Worm (Caenorhabditis elegans) whole organism, young adult: Measurements from ENCODE around the gene K07E8.7.
"Not testable (repeated sequence)": the region's sequence is repeated elsewhere in the genome, so short reads cannot be mapped to it uniquely, and the experiment has no call there.

Experiments used
- F22D6.2 ChIP-seq: sonication (generic microtip); optimal IDR thresholded peaks from 2 replicates; lab custom pipeline; 2016; ENCODE audit warnings: mild to moderate bottlenecking, missing genetic modification characterization, missing compliant biosample characterization
- F39B2.1 ChIP-seq: fragments of 200-800 bp; sonication (Bioruptor generic); IDR thresholded peaks from 2 replicates; pipeline ENCODE4 v1.3.6; 2022; ENCODE audit warnings: missing genetic modification reagents, missing genetic modification characterization, missing compliant biosample characterization
- K12H6.12 ChIP-seq: fragments of 200-800 bp; sonication (Bioruptor generic); optimal IDR thresholded peaks from 2 replicates; lab custom pipeline; 2018; ENCODE audit warnings: mild to moderate bottlenecking, missing genetic modification characterization, missing compliant biosample characterization
- T07F8.4 ChIP-seq: sonication (generic microtip); optimal IDR thresholded peaks from 2 replicates; lab custom pipeline; 2016; ENCODE audit warnings: mild to moderate bottlenecking, missing genetic modification characterization, moderate library complexity, missing compliant biosample characterization
- Y53G8AR.9 ChIP-seq: fragments of 200-800 bp; sonication (Bioruptor generic); conservative IDR thresholded peaks from 2 replicates; pipeline ENCODE4 v1.3.6; 2022; ENCODE audit warnings: missing genetic modification reagents, missing genetic modification characterization, missing compliant biosample characterization
- Y79H2A.3 ChIP-seq: fragments of 200-800 bp; sonication (Bioruptor generic); conservative IDR thresholded peaks from 2 replicates; pipeline ENCODE4 v1.3.6; 2022; ENCODE audit warnings: missing genetic modification reagents, missing genetic modification characterization, missing compliant biosample characterization
- akir-1 ChIP-seq: fragments of 200-800 bp; sonication (Bioruptor generic); optimal IDR thresholded peaks from 2 replicates; lab custom pipeline; 2018; ENCODE audit warnings: mild to moderate bottlenecking, missing genetic modification characterization, moderate library complexity, missing compliant biosample characterization
- atf-7 ChIP-seq: sonication (generic microtip); optimal IDR thresholded peaks from 2 replicates; lab custom pipeline; 2017; ENCODE audit warnings: mild to moderate bottlenecking, missing genetic modification characterization, missing compliant biosample characterization
- bed-2 ChIP-seq: fragments of 200-800 bp; sonication (Bioruptor generic); IDR thresholded peaks from 2 replicates; pipeline ENCODE4 v1.3.6; 2022; ENCODE audit warnings: missing genetic modification reagents, missing genetic modification characterization, missing compliant biosample characterization
- cebp-2 ChIP-seq: fragments of 200-800 bp; sonication (Bioruptor generic); IDR thresholded peaks from 2 replicates; pipeline ENCODE4 v1.3.6; 2022; ENCODE audit warnings: missing genetic modification characterization, missing compliant biosample characterization
- ceh-40 ChIP-seq: fragments of 200-800 bp; sonication (Bioruptor generic); IDR thresholded peaks from 2 replicates; pipeline ENCODE4 v1.3.6; 2022; ENCODE audit warnings: missing genetic modification characterization, missing compliant biosample characterization
- ceh-79 ChIP-seq: sonication (generic microtip); optimal IDR thresholded peaks from 2 replicates; lab custom pipeline; 2017; ENCODE audit warnings: mild to moderate bottlenecking, missing genetic modification characterization, missing compliant biosample characterization
- ceh-91 ChIP-seq: fragments of 200-800 bp; sonication (Bioruptor generic); IDR thresholded peaks from 2 replicates; pipeline ENCODE4 v1.3.6; 2022; ENCODE audit warnings: missing genetic modification reagents, missing genetic modification characterization, missing compliant biosample characterization
- dpff-1 ChIP-seq: sonication (generic microtip); optimal IDR thresholded peaks from 2 replicates; lab custom pipeline; 2017; ENCODE audit warnings: mild to moderate bottlenecking, missing genetic modification characterization, missing compliant biosample characterization
- dpl-1 ChIP-seq: fragments of 150-350 bp; optimal IDR thresholded peaks from 2 replicates; lab custom pipeline; 2014; ENCODE audit warnings: missing biosample characterization, missing genetic modification reagents, missing genetic modification characterization
- efl-1 ChIP-seq: fragments of 150-350 bp; optimal IDR thresholded peaks from 2 replicates; lab custom pipeline; 2014; ENCODE audit warnings: missing biosample characterization, missing genetic modification reagents, missing genetic modification characterization
- egrh-3 ChIP-seq: fragments of 200-800 bp; sonication (Bioruptor generic); IDR thresholded peaks from 2 replicates; pipeline ENCODE4 v1.3.6; 2022; ENCODE audit warnings: missing genetic modification reagents, missing genetic modification characterization, missing compliant biosample characterization
- hlh-26 ChIP-seq: fragments of 200-800 bp; sonication (Bioruptor generic); conservative IDR thresholded peaks from 2 replicates; pipeline ENCODE4 v1.3.6; 2022; ENCODE audit warnings: missing genetic modification reagents, missing genetic modification characterization, missing compliant biosample characterization
- hmg-1.2 ChIP-seq: fragments of 200-800 bp; sonication (Bioruptor generic); IDR thresholded peaks from 2 replicates; pipeline ENCODE4 v1.3.6; 2022; ENCODE audit warnings: missing genetic modification reagents, missing genetic modification characterization, missing compliant biosample characterization
- lin-35 ChIP-seq, 3 experiments: fragments of 150-350 bp in 2 of 3; sonication (generic microtip) in 1 of 3; optimal IDR thresholded peaks; 2 replicates each; lab custom pipeline; 2014 to 2018; ENCODE audit warnings: missing biosample characterization in 3 of 3, missing genetic modification characterization in 3 of 3, missing genetic modification reagents in 3 of 3
- lin-40 ChIP-seq: sonication (generic microtip); optimal IDR thresholded peaks from 2 replicates; lab custom pipeline; 2016; ENCODE audit warnings: missing genetic modification characterization, mild to moderate bottlenecking, missing compliant biosample characterization, missing genotype, missing genetic modification reagents
- madf-10 ChIP-seq: sonication (generic microtip); optimal IDR thresholded peaks from 2 replicates; lab custom pipeline; 2016; ENCODE audit warnings: mild to moderate bottlenecking, missing genetic modification characterization, missing compliant biosample characterization
- madf-3 ChIP-seq: fragments of 200-800 bp; sonication (Bioruptor generic); IDR thresholded peaks from 2 replicates; pipeline ENCODE4 v1.3.6; 2022; ENCODE audit warnings: missing genetic modification reagents, missing genetic modification characterization, missing compliant biosample characterization
- madf-8 ChIP-seq: fragments of 200-800 bp; sonication (Bioruptor generic); conservative IDR thresholded peaks from 2 replicates; pipeline ENCODE4 v1.3.6; 2022; ENCODE audit warnings: missing genetic modification reagents, missing genetic modification characterization, missing compliant biosample characterization
- mxl-1 ChIP-seq: sonication (generic microtip); optimal IDR thresholded peaks from 2 replicates; lab custom pipeline; 2016; ENCODE audit warnings: missing genetic modification characterization, missing compliant biosample characterization
- nhr-90 ChIP-seq: sonication (generic microtip); optimal IDR thresholded peaks from 2 replicates; lab custom pipeline; 2016; ENCODE audit warnings: missing genotype, mild to moderate bottlenecking, missing genetic modification characterization, missing compliant biosample characterization
- rcor-1 ChIP-seq: fragments of 200-800 bp; sonication (Bioruptor generic); IDR thresholded peaks from 2 replicates; pipeline ENCODE4 v1.3.6; 2022; ENCODE audit warnings: missing genetic modification reagents, missing genetic modification characterization, missing compliant biosample characterization
- snpc-3.4 ChIP-seq: sonication (generic microtip); optimal IDR thresholded peaks from 2 replicates; lab custom pipeline; 2017; ENCODE audit warnings: missing genetic modification characterization, mild to moderate bottlenecking, missing compliant biosample characterization, antibody characterized with exemption, moderate library complexity, missing genotype, missing genetic modification reagents
- snpc-4 ChIP-seq, 5 experiments: fragments of 150-350 bp in 1 of 5; sonication (generic microtip) in 4 of 5; optimal IDR thresholded peaks; 2 replicates each; lab custom pipeline; 2014 to 2018; ENCODE audit warnings: missing genetic modification characterization in 5 of 5, missing biosample characterization in 3 of 5, antibody characterized with exemption in 2 of 5, mild to moderate bottlenecking in 2 of 5, missing compliant biosample characterization in 2 of 5, missing genotype in 2 of 5, moderate library complexity in 2 of 5, missing genetic modification reagents in 1 of 5
- sptf-2 ChIP-seq: fragments of 200-800 bp; sonication (Bioruptor generic); optimal IDR thresholded peaks from 2 replicates; lab custom pipeline; 2018; ENCODE audit warnings: mild to moderate bottlenecking, missing genetic modification characterization, missing compliant biosample characterization
- tlf-1 ChIP-seq: fragments of 200-800 bp; sonication (Bioruptor generic); optimal IDR thresholded peaks from 2 replicates; lab custom pipeline; 2018; ENCODE audit warnings: mild to moderate bottlenecking, missing genetic modification characterization, missing compliant biosample characterization
- ztf-26 ChIP-seq: sonication (generic microtip); optimal IDR thresholded peaks from 2 replicates; lab custom pipeline; 2017; ENCODE audit warnings: missing genetic modification characterization, missing compliant biosample characterization
- ztf-28 ChIP-seq: fragments of 200-800 bp; sonication (Bioruptor generic); IDR thresholded peaks from 2 replicates; pipeline ENCODE4 v1.3.6; 2022; ENCODE audit warnings: missing genetic modification reagents, missing genetic modification characterization, missing compliant biosample characterization
- ztf-6 ChIP-seq: fragments of 200-800 bp; sonication (Bioruptor generic); IDR thresholded peaks from 2 replicates; pipeline ENCODE4 v1.3.6; 2022; ENCODE audit warnings: missing genetic modification reagents, missing genetic modification characterization, missing compliant biosample characterization

The K07E8.7 gene

ce11 chrII:602969-603368, 47.2 kb downstream of the K07E8.7 start (continued):
- TF ChIP-seq dpl-1 (no peak), ceh-40 (no peak), mxl-1 (no peak), bed-2 (GFP tag; lab: Robert Waterston, UW) (no peak), egrh-3 (no peak), lin-40 (tag; lab: Kevin White, UChicago) (peak; percentile 7), efl-1 (GFP tag; lab: Kevin White, UChicago) (no peak), F22D6.2 (tag; lab: Kevin White, UChicago) (no peak), dpff-1 (no peak), snpc-3.4 (tag; lab: Kevin White, UChicago) (no peak), atf-7 (no peak), snpc-4 (GFP tag; optimal IDR thresholded peaks at IDR 0.05; lab: Kevin White, UChicago) (no peak), snpc-4 (tag; optimal IDR thresholded peaks at IDR 0.05; lab: Kevin White, UChicago) (peak in 1 of 4 experiments; percentile 23), cebp-2 (GFP tag; lab: Robert Waterston, UW) (no peak)

- no peak for TF ChIP-seq rcor-1 (GFP tag; lab: Robert Waterston, UW)
- TF ChIP-seq Y53G8AR.9 (GFP tag; lab: Robert Waterston, UW): no peak
- TF ChIP-seq lin-40 (tag; lab: Kevin White, UChicago): no peak
- TF ChIP-seq ceh-79 (tag; lab: Kevin White, UChicago): no peak
- TF ChIP-seq madf-3 (GFP tag; lab: Robert Waterston, UW): no peak
- TF ChIP-seq madf-8 (GFP tag; lab: Robert Waterston, UW): no peak
- no peak for TF ChIP-seq ceh-91 (GFP tag; lab: Robert Waterston, UW)
- TF ChIP-seq tlf-1: no peak
- no peak for TF ChIP-seq akir-1 (GFP tag; lab: Kevin White, UChicago)
- TF ChIP-seq madf-10: no peak
- TF ChIP-seq ztf-26 (tag; lab: Kevin White, UChicago): no peak
- no peak for TF ChIP-seq egrh-3
- TF ChIP-seq Y79H2A.3 (GFP tag; lab: Robert Waterston, UW): no peak
- no peak for TF ChIP-seq F39B2.1
- no peak for TF ChIP-seq ztf-6 (GFP tag; lab: Robert Waterston, UW)
- TF ChIP-seq sptf-2 (GFP tag; lab: Kevin White, UChicago): no peak
- TF ChIP-seq hlh-26 (GFP tag; lab: Robert Waterston, UW): no peak
- no peak for TF ChIP-seq ztf-28 (GFP tag; lab: Robert Waterston, UW)
Measured at ce11 chrII:602020-602419, 48.1 kb downstream of the K07E8.7 start, which contains the start of gene nhl-3. Gene nhl-3, minus strand, starts transcription at chrII:602120.

ce11 chrII:601305-601704, 48.9 kb downstream of the K07E8.7 start:
- TF ChIP-seq atf-7 (no peak), hmg-1.2 (GFP tag; lab: Robert Waterston, UW) (peak; percentile 60; the same call in 1 of the 2 replicates)

DNA sequence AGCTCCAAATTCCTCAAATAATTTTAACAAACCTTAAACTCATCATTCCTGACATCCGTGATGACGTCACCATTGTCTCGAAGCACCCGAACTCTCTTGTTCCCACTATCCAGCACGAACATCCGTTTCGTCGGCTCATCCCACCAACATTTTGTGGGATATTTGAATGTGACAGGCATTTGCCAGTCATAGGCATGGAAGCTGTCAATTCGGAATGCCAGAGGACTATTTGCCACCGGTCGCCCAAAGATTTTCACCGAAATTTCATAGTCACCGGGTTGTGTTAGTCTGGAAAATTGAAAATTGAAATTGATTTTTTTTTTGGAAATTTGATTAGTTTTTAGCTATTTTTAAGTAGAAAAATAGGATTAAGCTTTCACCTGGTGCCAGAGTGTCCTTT, 53.5 kb downstream of the K07E8.7 start:
- TF ChIP-seq K12H6.12 (tag; lab: Kevin White, UChicago) (no peak), nhr-90 (no peak)

DNA sequence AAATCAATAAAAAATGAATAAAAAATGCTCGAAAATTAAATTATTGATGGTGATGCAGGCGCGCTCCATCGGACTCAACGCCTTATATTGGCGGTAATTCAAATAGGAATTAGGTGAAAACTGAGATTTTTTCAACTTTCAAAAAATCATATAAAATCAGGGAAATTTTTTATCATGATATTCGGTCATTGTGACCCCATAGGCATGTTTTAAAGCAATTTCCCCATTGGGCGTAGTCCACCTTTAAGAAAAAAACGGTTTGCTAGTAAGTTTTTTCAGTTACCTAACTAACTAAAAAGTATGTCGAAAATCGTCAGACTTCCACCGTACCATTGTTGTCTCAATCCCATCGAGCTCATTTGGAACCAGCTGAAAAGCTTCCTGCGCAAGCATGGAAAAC, 56.9 kb downstream of the K07E8.7 start, which contains the start of gene W08F4.1:
W08F4.1 (plus strand) TSS at position 301 of the 400 bp plus-strand sequence.
- TF ChIP-seq T07F8.4; hlh-26 (GFP tag; lab: Robert Waterston, UW); lin-35 (GFP tag; optimal IDR thresholded peaks at IDR 0.05; lab: Kevin White, UChicago): not testable (repeated sequence)
